Fruit fly (Drosophila melanogaster) whole organism, pupa: ENCODE results near the gene CG33490.

Experiments
- CG34367 ChIP-seq: fragments of 200-800 bp; sonication (Bioruptor generic); optimal IDR thresholded peaks from 2 replicates; lab custom pipeline; 2018; ENCODE audit warnings: missing biosample characterization, mild to moderate bottlenecking, missing genetic modification characterization
- Ets98B ChIP-seq: fragments of 200-800 bp; sonication (Bioruptor generic); IDR thresholded peaks from 2 replicates; pipeline ENCODE4 v1.3.6; 2022; ENCODE audit warnings: missing biosample characterization, missing genetic modification characterization
- Pif1A ChIP-seq: fragments of 200-800 bp; sonication (Bioruptor generic); optimal IDR thresholded peaks from 3 replicates; lab custom pipeline; 2016; ENCODE audit warnings: missing biosample characterization, missing genetic modification characterization
- Pif1B ChIP-seq: fragments of 200-800 bp; sonication (Bioruptor generic); optimal IDR thresholded peaks from 3 replicates; lab custom pipeline; 2016; ENCODE audit warnings: missing biosample characterization, missing genetic modification characterization
- Snoo ChIP-seq: fragments of 200-800 bp; sonication (Bioruptor generic); optimal IDR thresholded peaks from 3 replicates; lab custom pipeline; 2017; ENCODE audit warnings: missing biosample characterization, mild to moderate bottlenecking, missing genetic modification characterization, inconsistent platforms

DNA sequence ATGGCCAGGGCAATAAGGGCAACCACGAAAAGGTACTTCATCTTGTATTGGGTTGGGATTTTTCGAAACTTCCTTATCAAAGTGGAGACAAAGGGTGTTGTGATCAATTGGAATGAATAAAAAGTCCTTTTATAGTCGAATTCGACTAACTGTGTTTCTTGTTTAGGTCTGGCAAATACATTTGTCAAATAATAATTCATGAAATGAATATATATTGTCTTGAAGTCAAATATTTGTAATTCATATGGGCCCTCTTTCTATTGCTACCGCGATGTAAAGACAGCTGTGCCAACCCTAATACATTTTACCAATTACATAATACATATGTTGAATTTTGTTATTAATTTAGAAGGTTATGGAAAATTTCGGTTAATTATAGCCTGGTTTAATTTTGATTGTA lies 2.9 kb upstream of the CG33490 start, which contains the start of gene CG33271:
- TF ChIP-seq Snoo (no peak), Pif1A (no peak), Pif1B (no peak), Ets98B (GFP tag; lab: Robert Waterston, UW) (no peak), CG34367 (tag; lab: Kevin White, UChicago) (no peak)
